Worm (Caenorhabditis elegans) whole organism, L4 larva: ENCODE measurements around the gene lron-3.

Experiments used
- D1046.2 ChIP-seq: fragments of 200-800 bp; sonication (Bioruptor generic); IDR thresholded peaks from 2 replicates; pipeline ENCODE4 v1.3.6; 2022; ENCODE audit warnings: missing genetic modification characterization, missing compliant biosample characterization
- F37D6.2 ChIP-seq: sonication (generic microtip); optimal IDR thresholded peaks from 2 replicates; lab custom pipeline; 2016; ENCODE audit warnings: mild to moderate bottlenecking, missing genetic modification characterization, missing compliant biosample characterization
- F44E2.7 ChIP-seq: fragments of 200-800 bp; sonication (Bioruptor generic); IDR thresholded peaks from 2 replicates; pipeline ENCODE4 v2.1.2; 2022; ENCODE audit warnings: missing genetic modification characterization, missing compliant biosample characterization
- T26A8.4 ChIP-seq: fragments of 200-800 bp; sonication (Bioruptor generic); IDR thresholded peaks from 2 replicates; pipeline ENCODE4 v1.3.6; 2022; ENCODE audit warnings: missing genetic modification characterization, missing compliant biosample characterization
- Y48G9A.11 ChIP-seq: fragments of 200-800 bp; sonication (Bioruptor generic); IDR thresholded peaks from 2 replicates; pipeline ENCODE4 v1.3.6; 2022; ENCODE audit warnings: missing genetic modification reagents, missing genetic modification characterization, missing compliant biosample characterization
- Y75B8A.6 ChIP-seq: fragments of 200-800 bp; sonication (Bioruptor generic); IDR thresholded peaks from 2 replicates; pipeline ENCODE4 v1.3.6; 2022; ENCODE audit warnings: missing genetic modification reagents, missing genetic modification characterization, missing compliant biosample characterization
- ZK337.2 ChIP-seq: fragments of 200-800 bp; sonication (Bioruptor generic); IDR thresholded peaks from 2 replicates; pipeline ENCODE4 v1.3.6; 2022; ENCODE audit warnings: missing genetic modification reagents, missing genetic modification characterization, missing compliant biosample characterization
- ZK546.5 ChIP-seq, 2 experiments: sonication (generic microtip); optimal IDR thresholded peaks; 2 replicates each; lab custom pipeline; 2017; ENCODE audit warnings: missing biosample characterization in 2 of 2, missing genetic modification characterization in 2 of 2
- aly-2 ChIP-seq: sonication (generic microtip); optimal IDR thresholded peaks from 2 replicates; lab custom pipeline; 2018; ENCODE audit warnings: missing biosample characterization, missing genetic modification characterization
- ama-1 ChIP-seq: fragments of 150-350 bp; optimal IDR thresholded peaks from 2 replicates; lab custom pipeline; 2014; ENCODE audit warnings: inconsistent platforms, mixed read lengths
- arid-1 ChIP-seq: fragments of 200-800 bp; sonication (Bioruptor generic); conservative IDR thresholded peaks from 2 replicates; pipeline ENCODE4 v1.3.6; 2022; ENCODE audit warnings: missing genetic modification reagents, missing genetic modification characterization, missing compliant biosample characterization
- ceh-62 ChIP-seq: sonication (generic microtip); optimal IDR thresholded peaks from 2 replicates; lab custom pipeline; 2017; ENCODE audit warnings: missing biosample characterization, missing genetic modification characterization
- ceh-82 ChIP-seq: sonication (generic microtip); optimal IDR thresholded peaks from 2 replicates; lab custom pipeline; 2017; ENCODE audit warnings: missing biosample characterization, missing genetic modification characterization
- ctbp-1 ChIP-seq: fragments of 200-800 bp; sonication (Bioruptor generic); IDR thresholded peaks from 2 replicates; pipeline ENCODE4 v1.3.6; 2022; ENCODE audit warnings: missing genetic modification reagents, missing genetic modification characterization, missing compliant biosample characterization
- daf-8 ChIP-seq: fragments of 200-800 bp; sonication (Bioruptor generic); IDR thresholded peaks from 2 replicates; pipeline ENCODE4 v1.3.6; 2022; ENCODE audit warnings: missing genetic modification characterization, missing compliant biosample characterization
- dmd-6 ChIP-seq: fragments of 200-800 bp; sonication (Bioruptor generic); IDR thresholded peaks from 2 replicates; pipeline ENCODE4 v1.3.6; 2022; ENCODE audit warnings: missing genetic modification reagents, missing genetic modification characterization, missing compliant biosample characterization
- duxl-1 ChIP-seq: sonication (generic microtip); optimal IDR thresholded peaks from 2 replicates; lab custom pipeline; 2016; ENCODE audit warnings: mild to moderate bottlenecking, missing genetic modification characterization, moderate library complexity, missing compliant biosample characterization; ENCODE audit not compliant: poor library complexity
- dve-1 ChIP-seq: sonication (generic microtip); optimal IDR thresholded peaks from 2 replicates; lab custom pipeline; 2017; ENCODE audit warnings: antibody characterized with exemption, mild to moderate bottlenecking, missing genetic modification characterization, missing compliant biosample characterization; ENCODE audit not compliant: insufficient read depth
- egl-43 ChIP-seq: fragments of 200-800 bp; sonication (Bioruptor generic); IDR thresholded peaks from 2 replicates; pipeline ENCODE4 v1.3.6; 2022; ENCODE audit warnings: missing genetic modification reagents, missing genetic modification characterization, missing compliant biosample characterization
- fos-1 ChIP-seq: fragments of 150-350 bp; optimal IDR thresholded peaks from 2 replicates; lab custom pipeline; 2014; ENCODE audit warnings: missing biosample characterization, missing genetic modification characterization
- gei-8 ChIP-seq: fragments of 200-800 bp; sonication (Bioruptor generic); optimal IDR thresholded peaks from 2 replicates; lab custom pipeline; 2018; ENCODE audit warnings: mild to moderate bottlenecking, missing genetic modification characterization, missing compliant biosample characterization
- hmg-1.1 ChIP-seq: fragments of 200-800 bp; sonication (Bioruptor generic); IDR thresholded peaks from 2 replicates; pipeline ENCODE4 v1.3.6; 2022; ENCODE audit warnings: missing genetic modification reagents, missing genetic modification characterization, missing compliant biosample characterization
- lim-7 ChIP-seq: fragments of 200-800 bp; sonication (Bioruptor generic); IDR thresholded peaks from 2 replicates; pipeline ENCODE4 v1.3.6; 2022; ENCODE audit warnings: missing genetic modification characterization, missing compliant biosample characterization
- lin-1 ChIP-seq: fragments of 200-800 bp; sonication (Bioruptor generic); IDR thresholded peaks from 2 replicates; pipeline ENCODE4 v1.3.6; 2022; ENCODE audit warnings: missing genetic modification reagents, missing genetic modification characterization, missing compliant biosample characterization
- lin-15B ChIP-seq: fragments of 150-350 bp; sonication (generic microtip); optimal IDR thresholded peaks from 3 replicates; lab custom pipeline; 2014; ENCODE audit warnings: missing biosample characterization, missing genetic modification characterization
- lin-38 ChIP-seq: fragments of 200-800 bp; sonication (Bioruptor generic); IDR thresholded peaks from 2 replicates; pipeline ENCODE4 v1.3.6; 2022; ENCODE audit warnings: missing genetic modification reagents, missing genetic modification characterization, missing compliant biosample characterization
- lin-39 ChIP-seq: fragments of 150-350 bp; optimal IDR thresholded peaks from 2 replicates; lab custom pipeline; 2014; ENCODE audit warnings: missing biosample characterization, missing genetic modification reagents, missing genetic modification characterization
- lir-3 ChIP-seq: sonication (generic microtip); optimal IDR thresholded peaks from 2 replicates; lab custom pipeline; 2016; ENCODE audit warnings: mild to moderate bottlenecking, missing genetic modification characterization, missing compliant biosample characterization
- madf-5 ChIP-seq, 2 experiments: fragments of 200-800 bp; sonication (Bioruptor generic); IDR thresholded peaks; 2 replicates each; pipeline ENCODE4 v1.3.6; 2022; ENCODE audit warnings: missing compliant biosample characterization in 2 of 2, missing genetic modification characterization in 2 of 2
- mxl-3 ChIP-seq: fragments of 200-800 bp; sonication (Bioruptor generic); optimal IDR thresholded peaks from 2 replicates; lab custom pipeline; 2018; ENCODE audit warnings: mild to moderate bottlenecking, missing genetic modification characterization, missing compliant biosample characterization
- nhr-10 ChIP-seq: fragments of 150-350 bp; optimal IDR thresholded peaks from 2 replicates; lab custom pipeline; 2014; ENCODE audit warnings: missing biosample characterization, missing genetic modification characterization
- nhr-111 ChIP-seq: fragments of 200-800 bp; sonication (Bioruptor generic); optimal IDR thresholded peaks from 2 replicates; lab custom pipeline; 2018; ENCODE audit warnings: mild to moderate bottlenecking, missing genetic modification characterization, missing compliant biosample characterization
- nhr-237 ChIP-seq: sonication (generic microtip); optimal IDR thresholded peaks from 2 replicates; lab custom pipeline; 2017; ENCODE audit warnings: missing biosample characterization, missing genetic modification characterization
- nhr-28 ChIP-seq: fragments of 150-350 bp; optimal IDR thresholded peaks from 2 replicates; lab custom pipeline; 2014; ENCODE audit warnings: missing biosample characterization, missing genetic modification characterization
- nhr-41 ChIP-seq: fragments of 200-800 bp; sonication (Bioruptor generic); IDR thresholded peaks from 2 replicates; pipeline ENCODE4 v1.3.6; 2022; ENCODE audit warnings: missing genetic modification reagents, missing genetic modification characterization, missing compliant biosample characterization
- nhr-42 ChIP-seq: fragments of 200-800 bp; sonication (Bioruptor generic); IDR thresholded peaks from 2 replicates; pipeline ENCODE4 v1.3.6; 2022; ENCODE audit warnings: missing genetic modification characterization, missing compliant biosample characterization
- nhr-48 ChIP-seq: sonication (generic microtip); optimal IDR thresholded peaks from 2 replicates; lab custom pipeline; 2016; ENCODE audit warnings: mild to moderate bottlenecking, missing genetic modification characterization, missing compliant biosample characterization
- nhr-77 ChIP-seq: fragments of 150-350 bp; optimal IDR thresholded peaks from 2 replicates; lab custom pipeline; 2014; ENCODE audit warnings: missing biosample characterization, missing genetic modification characterization
- php-3 ChIP-seq: fragments of 200-800 bp; sonication (Bioruptor generic); IDR thresholded peaks from 2 replicates; pipeline ENCODE4 v1.3.6; 2022; ENCODE audit warnings: missing genetic modification reagents, missing genetic modification characterization, missing compliant biosample characterization
- pqm-1 ChIP-seq: sonication (generic microtip); optimal IDR thresholded peaks from 2 replicates; lab custom pipeline; 2017; ENCODE audit warnings: missing biosample characterization, missing genetic modification characterization
- set-16 ChIP-seq: fragments of 200-800 bp; sonication (Bioruptor generic); IDR thresholded peaks from 2 replicates; pipeline ENCODE4 v1.3.6; 2022; ENCODE audit warnings: missing genetic modification reagents, missing genetic modification characterization, missing compliant biosample characterization
- skn-1 ChIP-seq: fragments of 150-350 bp; optimal IDR thresholded peaks from 2 replicates; lab custom pipeline; 2014; ENCODE audit warnings: missing biosample characterization, missing genetic modification characterization
- snpc-4 ChIP-seq: fragments of 150-350 bp; optimal IDR thresholded peaks from 2 replicates; lab custom pipeline; 2014; ENCODE audit warnings: missing biosample characterization, missing genetic modification characterization
- tra-1 ChIP-seq: fragments of 200-800 bp; sonication (Bioruptor generic); IDR thresholded peaks from 2 replicates; pipeline ENCODE4 v1.3.6; 2022; ENCODE audit warnings: missing genetic modification reagents, missing genetic modification characterization, missing compliant biosample characterization
- unc-39 ChIP-seq: sonication (generic microtip); optimal IDR thresholded peaks from 2 replicates; lab custom pipeline; 2017; ENCODE audit warnings: missing biosample characterization, missing genetic modification characterization
- zag-1 ChIP-seq: fragments of 150-350 bp; optimal IDR thresholded peaks from 2 replicates; lab custom pipeline; 2014; ENCODE audit warnings: missing biosample characterization, missing genetic modification characterization
- zfp-2 ChIP-seq: sonication (generic microtip); optimal IDR thresholded peaks from 2 replicates; lab custom pipeline; 2016; ENCODE audit warnings: mild to moderate bottlenecking, missing genetic modification characterization, missing compliant biosample characterization
- zfp-3 ChIP-seq: fragments of 200-800 bp; sonication (Bioruptor generic); conservative IDR thresholded peaks from 2 replicates; pipeline ENCODE4 v1.3.6; 2022; ENCODE audit warnings: missing genetic modification reagents, missing genetic modification characterization, missing compliant biosample characterization
- ztf-11 ChIP-seq: fragments of 150-350 bp; optimal IDR thresholded peaks from 2 replicates; lab custom pipeline; 2014; ENCODE audit warnings: missing biosample characterization, missing genetic modification characterization
- ztf-7 ChIP-seq: fragments of 150-350 bp; optimal IDR thresholded peaks from 2 replicates; lab custom pipeline; 2014; ENCODE audit warnings: missing biosample characterization, missing genetic modification characterization

The lron-3 gene

ce11 chrX:15557849-15558248 is at the start of gene lron-3:
Gene lron-3, minus strand, starts transcription at chrX:15557949.
- TF ChIP-seq zag-1 (tag; lab: Kevin White, UChicago) (no peak), Y48G9A.11 (GFP tag; lab: Robert Waterston, UW) (no peak), F37D6.2 (tag; lab: Kevin White, UChicago) (no peak), ztf-11 (tag; lab: Kevin White, UChicago) (no peak), gei-8 (GFP tag; lab: Kevin White, UChicago) (no peak), T26A8.4 (GFP tag; lab: Robert Waterston, UW) (no peak), ZK546.5 (tag; optimal IDR thresholded peaks at IDR 0.05; lab: Kevin White, UChicago) (no peak), ZK337.2 (GFP tag; lab: Robert Waterston, UW) (no peak), daf-8 (no peak), zfp-2 (no peak), D1046.2 (GFP tag; lab: Robert Waterston, UW) (no peak), lin-15B (tag; lab: Kevin White, UChicago) (no peak), dve-1 (no peak), arid-1 (GFP tag; lab: Robert Waterston, UW) (no peak), lim-7 (no peak), nhr-42 (GFP tag; lab: Robert Waterston, UW) (no peak), ama-1 (no peak), hmg-1.1 (GFP tag; lab: Robert Waterston, UW) (no peak), php-3 (GFP tag; lab: Robert Waterston, UW) (no peak), snpc-4 (tag; lab: Kevin White, UChicago) (no peak)

DNA sequence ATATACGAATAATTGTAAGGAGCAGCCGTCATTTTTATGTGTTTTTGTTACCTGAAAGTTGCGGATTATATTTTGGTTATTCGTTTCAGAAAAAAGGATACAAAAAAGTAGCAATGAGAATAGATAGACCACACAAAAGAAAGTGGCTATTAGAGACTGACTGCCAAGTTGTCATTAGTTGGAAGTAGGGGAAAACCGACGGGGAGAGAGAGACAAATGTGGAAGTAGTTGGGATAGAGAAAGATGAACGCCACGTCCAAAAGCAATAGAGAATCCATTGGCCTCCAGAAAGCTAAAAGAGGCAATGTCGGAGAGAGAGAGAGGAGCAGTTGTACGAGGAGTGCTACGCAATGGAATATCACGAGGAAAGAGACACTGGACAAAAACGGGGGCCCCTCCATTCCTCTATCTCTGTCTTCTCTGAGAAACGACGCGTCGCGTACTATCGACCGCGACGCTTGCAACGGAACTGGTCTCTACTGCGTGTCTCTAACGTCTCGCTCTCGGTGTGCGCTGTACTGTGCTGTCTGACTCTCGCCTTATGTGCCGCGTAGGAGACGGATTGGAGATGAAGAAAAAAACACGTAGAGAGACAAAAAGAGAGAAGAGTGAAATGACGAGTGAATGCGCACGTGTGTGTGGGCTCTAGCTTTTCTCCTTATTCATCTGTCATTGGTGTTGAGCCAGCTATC is 49.0 kb upstream of the lron-3 start, which contains the start of gene rab-14:
TSS of gene rab-14 (minus strand) at position 51 of the 692 bp plus-strand sequence.
- TF ChIP-seq lin-38 (GFP tag; lab: Robert Waterston, UW) (peak; percentile 52), lin-1 (GFP tag; lab: Robert Waterston, UW) (no peak), pqm-1 (tag; lab: Kevin White, UChicago) (no peak), zfp-2 (no peak), nhr-48 (tag; lab: Kevin White, UChicago) (no peak), mxl-3 (GFP tag; lab: Kevin White, UChicago) (peak; percentile 77), tra-1 (GFP tag; lab: Robert Waterston, UW) (no peak), ztf-7 (tag; lab: Kevin White, UChicago) (no peak), ama-1 (no peak), ZK546.5 (tag; optimal IDR thresholded peaks at IDR 0.05; lab: Kevin White, UChicago) (no peak), nhr-10 (tag; lab: Kevin White, UChicago) (no peak), ceh-82 (tag; lab: Kevin White, UChicago) (no peak), nhr-28 (tag; lab: Kevin White, UChicago) (peak; percentile 24), Y48G9A.11 (GFP tag; lab: Robert Waterston, UW) (no peak), Y75B8A.6 (GFP tag; lab: Robert Waterston, UW) (no peak), dmd-6 (GFP tag; lab: Robert Waterston, UW) (peak; percentile 76), lin-39 (tag; lab: Kevin White, UChicago) (no peak), lin-15B (tag; lab: Kevin White, UChicago) (no peak), unc-39 (no peak), lim-7 (no peak), daf-8 (no peak), ceh-62 (no peak), nhr-237 (no peak), ctbp-1 (GFP tag; lab: Robert Waterston, UW) (peak; percentile 89), set-16 (GFP tag; lab: Robert Waterston, UW) (peak; percentile 56), nhr-77 (tag; lab: Kevin White, UChicago) (no peak), zfp-3 (GFP tag; lab: Robert Waterston, UW) (no peak), madf-5 (GFP tag; IDR thresholded peaks at IDR 0.05; lab: Robert Waterston, UW) (no peak), egl-43 (peak; percentile 86), F37D6.2 (tag; lab: Kevin White, UChicago) (peak; percentile 61), nhr-41 (GFP tag; lab: Robert Waterston, UW) (no peak), aly-2 (tag; lab: Kevin White, UChicago) (no peak), fos-1 (tag; lab: Kevin White, UChicago) (no peak), zag-1 (tag; lab: Kevin White, UChicago) (no peak), skn-1 (tag; lab: Kevin White, UChicago) (peak; percentile 12), nhr-111 (GFP tag; lab: Kevin White, UChicago) (no peak), F44E2.7 (GFP tag; lab: Robert Waterston, UW) (no peak), lir-3 (tag; lab: Kevin White, UChicago) (no peak), duxl-1 (tag; lab: Kevin White, UChicago) (no peak)
